Fruit fly (Drosophila melanogaster): Measurements from ENCODE around the gene CG10077.

- TF ChIP-seq CG8478 (optimal IDR thresholded peaks at IDR 0.05) (no peak), pan (optimal IDR thresholded peaks at IDR 0.05) (no peak), psq (optimal IDR thresholded peaks at IDR 0.05) (no peak), usp (GFP tag; optimal IDR thresholded peaks at IDR 0.05) (no peak), Dll (optimal IDR thresholded peaks at IDR 0.05) (no peak), EcR (GFP tag; optimal IDR thresholded peaks at IDR 0.05) (no peak)
Observed at dm6 chr3L:6998692-6999091, 43.0 kb upstream of the CG10077 start, which contains the start of gene Mp.

Data from whole organism.